Worm (Caenorhabditis elegans) whole organism, early embryonic: Measurements from ENCODE around the gene elmd-1.

Experiments used
- B0310.2 ChIP-seq: sonication (generic microtip); optimal IDR thresholded peaks from 2 replicates; lab custom pipeline; 2016; ENCODE audit warnings: mild to moderate bottlenecking, missing genetic modification characterization, missing compliant biosample characterization
- F13C5.2 ChIP-seq: sonication (generic microtip); optimal IDR thresholded peaks from 2 replicates; lab custom pipeline; 2017; ENCODE audit warnings: mild to moderate bottlenecking, missing genetic modification characterization, inconsistent platforms, missing compliant biosample characterization
- aly-1 ChIP-seq: sonication (generic microtip); optimal IDR thresholded peaks from 2 replicates; lab custom pipeline; 2016; ENCODE audit warnings: missing genetic modification characterization, missing compliant biosample characterization
- ama-1 ChIP-seq: fragments of 150-350 bp; optimal IDR thresholded peaks from 2 replicates; lab custom pipeline; 2014
- ets-7 ChIP-seq: sonication (generic microtip); optimal IDR thresholded peaks from 2 replicates; lab custom pipeline; 2016; ENCODE audit warnings: missing genotype, missing genetic modification characterization, missing compliant biosample characterization
- flt-1 ChIP-seq: fragments of 200-800 bp; sonication (Bioruptor generic); IDR thresholded peaks from 2 replicates; pipeline ENCODE4 v1.3.6; 2022; ENCODE audit warnings: missing genetic modification characterization, missing compliant biosample characterization
- hmbx-1 ChIP-seq: sonication (generic microtip); optimal IDR thresholded peaks from 2 replicates; lab custom pipeline; 2016; ENCODE audit warnings: mild to moderate bottlenecking, missing genetic modification characterization, missing compliant biosample characterization
- hmg-4 ChIP-seq: fragments of 200-800 bp; sonication (Bioruptor generic); optimal IDR thresholded peaks from 2 replicates; lab custom pipeline; 2018; ENCODE audit warnings: mild to moderate bottlenecking, missing genetic modification characterization, missing compliant biosample characterization
- sea-1 ChIP-seq: fragments of 200-800 bp; sonication (Bioruptor generic); conservative IDR thresholded peaks from 2 replicates; pipeline ENCODE4 v1.3.6; 2022; ENCODE audit warnings: missing genetic modification characterization, missing compliant biosample characterization

- TF ChIP-seq ama-1 (lab: Kevin White, UChicago) = no peak
- no peak for TF ChIP-seq F13C5.2 (tag; lab: Kevin White, UChicago)
- no peak for TF ChIP-seq B0310.2 (tag; lab: Kevin White, UChicago)
- no peak for TF ChIP-seq sea-1 (GFP tag; lab: Robert Waterston, UW)
- no peak for TF ChIP-seq flt-1 (GFP tag; lab: Robert Waterston, UW)
- TF ChIP-seq hmbx-1 = no peak
- no peak for TF ChIP-seq ets-7 (tag; lab: Kevin White, UChicago)
- TF ChIP-seq hmg-4 = no peak
- no peak for TF ChIP-seq aly-1
Observed at ce11 chrIII:3381866-3382265, 7.9 kb upstream of the elmd-1 start.
